Worm (Caenorhabditis elegans) whole organism, L4/young adult: Measurements from ENCODE around the gene C56G2.5.
A peak's percentile ranks its signal among the peaks of the same experiment; 100 is the strongest.

Experiments
- W03F9.2 ChIP-seq: fragments of 150-350 bp; optimal IDR thresholded peaks from 2 replicates; lab custom pipeline; 2014; ENCODE audit warnings: missing biosample characterization, missing genetic modification characterization
- dao-5 ChIP-seq: sonication (generic microtip); optimal IDR thresholded peaks from 2 replicates; lab custom pipeline; 2016; ENCODE audit warnings: missing genotype, missing genetic modification characterization, moderate library complexity, missing compliant biosample characterization
- him-1 ChIP-seq: sonication (generic microtip); optimal IDR thresholded peaks from 2 replicates; lab custom pipeline; 2016; ENCODE audit warnings: missing genotype, missing genetic modification reagents, missing genetic modification characterization, missing compliant biosample characterization

Gene C56G2.5

DNA sequence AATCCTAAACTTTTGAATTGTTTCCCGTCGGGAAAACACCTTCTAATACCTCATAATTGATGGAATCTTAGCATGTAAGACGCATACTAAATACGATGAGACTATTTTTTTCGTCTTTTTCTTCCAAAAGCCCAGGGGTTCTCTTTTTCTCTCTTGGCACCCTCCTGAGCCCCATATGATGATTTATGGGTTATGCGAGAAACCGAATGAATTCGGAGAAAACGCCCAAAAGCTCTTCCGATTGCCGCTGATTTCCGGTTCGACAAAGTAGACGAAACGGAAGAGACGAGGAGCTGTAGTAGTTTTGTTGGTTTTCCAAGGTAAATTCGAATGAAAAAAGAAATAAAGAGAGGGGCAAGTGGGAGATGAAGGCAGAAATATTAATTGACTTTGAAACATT, 12.6 kb downstream of the C56G2.5 start:
- TF ChIP-seq W03F9.2 (tag; lab: Kevin White, UChicago) (no peak), dao-5 (tag; lab: Kevin White, UChicago) (no peak), him-1 (tag; lab: Kevin White, UChicago) (no peak)

DNA sequence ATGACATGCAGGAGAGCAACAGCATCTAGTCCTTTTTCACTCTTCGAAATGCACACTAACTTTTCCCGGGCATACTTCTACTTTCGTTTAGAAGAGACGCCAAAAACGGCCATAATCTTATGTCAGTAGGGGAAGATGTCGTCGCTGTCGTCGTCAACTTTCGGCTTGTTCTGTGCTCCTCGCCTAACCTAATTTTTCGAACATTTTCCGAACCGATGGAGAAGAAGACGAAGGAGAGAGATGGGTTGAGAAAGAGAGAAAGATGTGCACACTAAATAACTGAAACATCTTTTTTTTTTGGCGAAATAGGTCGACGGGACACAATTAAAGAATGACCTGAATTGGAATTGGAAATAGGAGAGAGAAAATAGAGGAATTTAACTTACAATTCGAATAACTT, 13.7 kb downstream of the C56G2.5 start:
- TF ChIP-seq dao-5 (tag; lab: Kevin White, UChicago): no peak
- no peak for TF ChIP-seq him-1 (tag; lab: Kevin White, UChicago)
- TF ChIP-seq W03F9.2 (tag; lab: Kevin White, UChicago): no peak

DNA sequence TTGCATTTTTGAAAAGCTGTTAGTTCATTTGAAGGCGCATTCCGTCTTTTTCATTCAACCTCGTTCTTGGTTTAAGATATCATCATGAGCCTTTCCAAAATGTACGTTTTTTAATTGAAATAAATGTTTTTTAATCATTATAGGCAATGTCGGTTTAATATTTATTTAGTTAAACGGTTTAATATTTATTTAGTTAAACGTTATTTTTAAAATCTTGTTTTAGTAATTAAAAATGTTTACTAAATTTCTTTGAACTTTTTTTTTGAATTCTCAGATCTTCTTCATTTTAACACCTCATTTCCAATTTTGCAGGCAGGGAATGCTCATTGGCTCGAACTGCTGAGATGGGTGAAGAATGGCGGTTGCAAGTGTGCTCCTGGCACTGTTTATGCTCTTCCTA, 15.0 kb downstream of the C56G2.5 start, which contains the start of gene gar-2:
Gene gar-2 (plus strand): TSS at position 301 of the 400 bp plus-strand sequence.
- TF ChIP-seq W03F9.2 (tag; lab: Kevin White, UChicago) (no peak), dao-5 (tag; lab: Kevin White, UChicago) (no peak), him-1 (tag; lab: Kevin White, UChicago) (no peak)

DNA sequence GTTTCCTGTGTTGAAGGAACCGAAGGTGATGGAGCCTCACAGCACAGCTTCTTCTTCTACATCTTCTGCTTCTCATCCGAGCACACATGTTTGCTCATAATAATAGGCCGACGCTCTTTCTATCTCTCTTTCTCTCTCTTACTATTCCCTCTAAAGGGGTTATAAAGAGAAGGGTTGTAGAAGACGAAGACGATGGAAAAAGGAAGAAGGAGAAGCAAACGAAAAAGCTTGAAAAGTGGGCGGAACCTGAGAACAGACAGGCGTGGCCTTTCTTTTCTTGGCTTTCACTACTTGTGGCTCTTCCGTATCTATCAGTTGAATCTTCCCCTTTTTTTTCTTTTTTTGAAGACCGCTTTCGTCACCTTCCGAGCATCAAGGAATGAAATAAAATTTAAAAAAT, 16.2 kb downstream of the C56G2.5 start:
- no peak for TF ChIP-seq W03F9.2 (tag; lab: Kevin White, UChicago)

DNA sequence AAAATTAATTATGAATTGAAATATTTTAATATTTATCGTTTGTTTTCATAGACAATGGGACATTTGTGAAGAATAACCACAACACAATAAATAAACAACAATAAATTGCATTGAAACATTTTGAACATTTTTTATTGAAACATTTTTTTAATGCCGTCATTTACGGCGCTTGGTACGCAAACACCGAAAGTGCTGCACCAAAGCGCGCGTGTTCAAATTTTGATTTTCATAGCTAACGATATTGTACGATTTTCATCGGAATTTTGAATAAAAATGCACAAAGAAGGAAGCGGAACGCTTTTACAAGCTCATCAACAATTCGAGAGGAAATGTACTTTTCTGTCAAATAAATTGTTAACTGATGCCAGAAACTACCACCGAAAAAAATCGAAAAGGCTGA, 20.3 kb downstream of the C56G2.5 start:
- no peak for TF ChIP-seq dao-5 (tag; lab: Kevin White, UChicago)

DNA sequence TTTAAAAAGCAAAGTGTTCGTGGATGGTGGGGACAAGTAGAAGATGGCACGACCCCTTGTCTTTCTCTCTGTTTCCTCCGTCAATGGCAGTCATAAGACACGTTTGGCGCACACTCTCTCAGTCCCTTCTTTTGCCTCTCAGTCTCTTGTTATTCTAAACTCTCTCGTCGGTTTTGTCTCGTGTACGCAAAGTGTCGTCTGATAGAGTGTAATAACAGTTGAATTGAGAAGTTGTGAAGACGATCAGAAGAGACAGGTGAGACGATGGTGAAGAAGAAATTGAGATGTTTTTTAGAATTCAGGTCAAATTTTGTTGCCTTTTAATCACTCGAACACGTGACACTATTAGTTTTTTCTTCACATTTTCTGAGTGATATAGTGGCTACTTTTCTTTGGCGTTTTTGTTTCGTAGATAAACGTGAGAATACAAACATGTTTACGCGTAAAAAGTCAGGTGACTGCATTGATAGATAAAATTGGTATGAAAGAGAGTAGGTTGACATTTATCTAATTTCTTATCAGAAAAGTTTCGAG, 20.9 kb downstream of the C56G2.5 start, which contains the start of gene F47D12.9:
Gene F47D12.9 (minus strand): TSS at position 267 of the 534 bp plus-strand sequence.
- TF ChIP-seq dao-5 (tag; lab: Kevin White, UChicago) (no peak), him-1 (tag; lab: Kevin White, UChicago) (peak; percentile 45)

DNA sequence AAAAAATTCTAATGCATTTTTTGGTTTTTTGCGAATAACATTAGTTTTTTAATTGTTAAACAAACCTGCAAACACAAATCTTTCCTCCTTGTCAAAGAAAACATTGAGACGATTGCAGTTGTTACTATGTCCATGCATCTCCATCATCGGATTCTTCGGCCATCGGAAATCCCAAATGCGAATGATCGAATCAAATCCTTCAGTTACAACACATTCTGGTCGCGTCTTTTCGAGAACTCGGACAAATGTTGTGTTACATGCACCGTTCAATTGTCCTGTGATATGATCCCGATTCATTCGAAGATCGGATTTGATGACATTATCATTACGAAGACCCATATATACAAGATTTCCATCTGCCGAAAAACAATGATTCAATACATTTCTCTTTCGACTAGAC, 23.7 kb downstream of the C56G2.5 start:
- TF ChIP-seq W03F9.2 (tag; lab: Kevin White, UChicago) (no peak), dao-5 (tag; lab: Kevin White, UChicago) (no peak), him-1 (tag; lab: Kevin White, UChicago) (no peak)

DNA sequence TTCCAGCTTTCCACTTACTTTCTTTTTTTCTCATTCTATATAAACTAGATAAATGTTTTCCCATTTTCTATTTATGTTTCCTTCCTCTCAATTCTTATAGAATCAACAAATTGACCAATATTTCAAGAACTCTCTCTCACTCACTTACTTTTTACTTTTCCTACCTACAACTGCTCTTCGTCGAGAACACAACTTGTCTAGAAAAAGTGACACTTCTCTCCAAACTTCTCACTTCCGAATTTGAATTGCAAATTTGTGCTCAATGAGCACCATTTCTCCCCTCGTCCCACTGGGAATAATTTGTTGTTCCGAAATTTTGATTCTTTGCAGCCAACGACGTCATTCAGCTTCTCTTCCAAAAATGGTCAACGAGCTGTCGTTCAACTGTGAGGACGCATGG, 25.9 kb downstream of the C56G2.5 start, which contains the start of gene F47D12.3:
Gene F47D12.3 (plus strand): TSS at position 331 of the 400 bp plus-strand sequence.
- no peak for TF ChIP-seq dao-5 (tag; lab: Kevin White, UChicago)
- TF ChIP-seq W03F9.2 (tag; lab: Kevin White, UChicago): no peak
- TF ChIP-seq him-1 (tag; lab: Kevin White, UChicago): no peak

DNA sequence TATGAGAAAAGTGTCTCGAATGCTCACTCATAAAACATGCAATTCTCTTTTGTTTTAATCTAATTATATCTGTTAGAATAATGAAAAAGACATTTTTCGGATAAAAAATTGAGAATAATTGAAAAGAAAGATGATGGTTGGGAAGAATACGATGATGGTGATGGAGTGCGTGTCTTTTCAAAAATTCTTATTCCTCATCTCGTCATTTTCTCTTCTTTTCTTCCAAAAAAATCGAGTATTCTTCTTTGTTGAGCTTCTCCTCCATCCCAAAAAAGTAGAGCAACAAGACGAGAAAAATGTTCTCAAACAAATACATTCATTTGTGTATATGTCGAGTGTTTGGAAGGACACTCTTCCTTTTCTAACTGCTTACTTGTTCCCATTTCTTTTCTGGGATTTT, 26.4 kb downstream of the C56G2.5 start:
- TF ChIP-seq him-1 (tag; lab: Kevin White, UChicago) (no peak), dao-5 (tag; lab: Kevin White, UChicago) (no peak), W03F9.2 (tag; lab: Kevin White, UChicago) (no peak)

DNA sequence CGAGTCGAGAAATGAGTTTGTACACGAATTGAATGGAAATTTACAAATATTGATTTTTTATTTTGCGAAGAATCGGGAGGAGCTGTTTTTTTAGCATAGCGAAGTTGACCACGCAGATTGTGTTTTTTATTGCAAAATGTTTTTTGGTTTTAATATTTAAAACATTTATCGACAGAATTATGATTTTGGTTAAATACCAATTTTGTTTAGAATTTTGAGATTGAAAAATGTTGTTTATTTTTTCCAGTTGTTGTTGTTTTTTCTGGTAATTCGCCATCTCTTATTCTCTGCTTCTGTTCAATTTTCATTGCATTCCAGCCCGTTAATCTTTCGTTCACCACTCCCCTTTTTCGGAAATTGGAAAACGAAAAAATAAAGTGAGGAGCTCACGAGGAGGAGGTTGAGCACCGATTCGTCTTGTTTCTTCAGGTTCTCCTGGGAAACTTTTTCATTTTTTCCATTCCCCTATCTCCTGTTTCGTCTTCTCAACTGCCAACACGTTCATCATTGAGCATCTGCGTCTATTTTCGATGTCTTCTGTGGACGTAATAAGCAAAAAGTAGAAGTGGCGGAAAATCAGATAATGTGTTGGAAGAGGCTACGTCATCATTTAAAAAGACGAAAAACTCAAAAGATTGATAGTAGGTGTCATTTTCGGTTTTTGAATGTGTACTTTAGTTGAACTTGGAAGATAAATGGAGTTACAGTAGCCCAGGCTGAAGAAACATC, 27.9 kb downstream of the C56G2.5 start, which contains the start of gene F47D12.7:
Gene F47D12.7 (minus strand): TSS at position 51 of the 729 bp plus-strand sequence.
- TF ChIP-seq him-1 (tag; lab: Kevin White, UChicago) (no peak), dao-5 (tag; lab: Kevin White, UChicago) (no peak), W03F9.2 (tag; lab: Kevin White, UChicago) (no peak)

DNA sequence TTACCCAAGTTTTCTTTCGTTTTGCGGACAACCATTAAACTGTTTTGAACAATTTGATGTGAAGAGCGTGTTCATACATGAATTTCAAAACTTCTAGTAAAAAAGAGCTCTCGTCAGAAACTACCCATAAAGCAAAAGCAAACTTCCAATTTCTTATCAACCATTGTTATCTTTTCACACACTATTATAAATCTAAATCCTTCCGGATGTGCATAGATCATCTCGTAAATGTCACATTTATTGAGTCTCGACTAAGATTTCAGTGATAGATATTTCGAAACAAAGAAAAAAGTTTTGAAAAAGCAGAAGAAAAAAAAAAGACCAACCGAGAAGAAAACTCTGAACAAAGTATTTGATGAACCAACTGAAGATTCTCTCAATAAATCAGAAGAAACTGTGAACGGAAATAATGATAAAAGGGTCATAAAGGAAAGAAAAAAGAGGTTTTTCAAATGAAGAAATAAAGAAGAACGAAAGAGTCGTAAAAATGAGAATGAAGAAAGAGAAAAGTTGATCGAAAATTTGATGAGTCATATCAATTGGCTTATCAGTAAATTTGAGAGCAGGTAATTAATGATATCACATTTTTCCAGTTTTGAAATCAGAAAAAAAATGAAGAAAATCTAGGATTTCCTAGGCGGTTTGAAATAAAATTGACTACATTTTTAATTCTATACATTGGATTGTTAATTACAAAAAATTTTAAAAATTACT, 33.4 kb downstream of the C56G2.5 start:
- no peak for TF ChIP-seq him-1 (tag; lab: Kevin White, UChicago)
- TF ChIP-seq dao-5 (tag; lab: Kevin White, UChicago): no peak
- TF ChIP-seq W03F9.2 (tag; lab: Kevin White, UChicago): no peak

DNA sequence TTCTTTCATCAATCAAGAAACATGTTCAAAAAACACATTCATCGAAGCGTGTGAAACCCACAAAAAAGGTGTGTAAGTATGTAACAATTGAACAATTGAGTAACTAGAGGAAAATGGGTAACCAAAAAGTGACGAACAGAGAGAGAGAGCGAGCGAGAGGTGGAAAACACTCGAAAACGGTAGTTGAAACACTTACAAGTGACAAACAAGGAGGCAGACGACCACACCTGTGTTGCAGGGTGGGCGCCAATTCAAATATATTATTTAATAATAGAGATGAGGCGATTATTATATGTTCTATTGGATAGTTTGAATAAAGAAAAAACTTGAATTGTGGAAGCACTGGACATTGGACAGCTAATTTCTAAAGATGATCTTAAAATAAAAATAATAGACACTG, 34.7 kb downstream of the C56G2.5 start:
- TF ChIP-seq him-1 (tag; lab: Kevin White, UChicago): no peak
- no peak for TF ChIP-seq W03F9.2 (tag; lab: Kevin White, UChicago)
- no peak for TF ChIP-seq dao-5 (tag; lab: Kevin White, UChicago)

DNA sequence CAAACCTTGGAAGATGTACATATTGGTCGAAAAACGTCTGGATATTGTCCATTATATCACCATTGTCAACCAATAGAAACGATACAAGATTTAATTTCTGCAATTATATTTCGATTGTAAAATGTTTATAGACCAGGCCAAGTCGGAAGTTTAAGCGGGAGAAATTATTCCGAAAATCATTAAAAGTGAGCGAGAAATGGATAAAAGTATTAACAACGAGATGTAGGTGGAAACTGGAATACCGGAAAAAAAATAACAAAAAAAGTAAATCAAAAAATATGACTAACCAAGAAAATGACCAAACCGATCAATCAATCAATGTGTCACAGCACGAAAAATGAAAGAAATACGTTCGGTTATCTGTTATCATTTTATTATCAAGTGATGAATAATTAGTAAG, 36.8 kb downstream of the C56G2.5 start, which contains the start of gene F47D12.6:
Gene F47D12.6 (minus strand): TSS at position 101 of the 400 bp plus-strand sequence.
- TF ChIP-seq W03F9.2 (tag; lab: Kevin White, UChicago) (no peak), dao-5 (tag; lab: Kevin White, UChicago) (no peak), him-1 (tag; lab: Kevin White, UChicago) (no peak)
